Fruit fly (Drosophila melanogaster): Measurements from ENCODE around the gene ppk5.
A peak's percentile ranks its signal among the peaks of the same experiment; 100 is the strongest.

Gene ppk5

dm6 chr3L:21534360-21534759 lies at the start of gene ppk5:
TSS of gene ppk5 (plus strand) at chr3L:21534660.
- TF ChIP-seq Deaf1 (tag; optimal IDR thresholded peaks at IDR 0.05) = no peak
- no peak for TF ChIP-seq Nf-YA (GFP tag; IDR thresholded peaks at IDR 0.05)
- TF ChIP-seq CG13296 (GFP tag; optimal IDR thresholded peaks at IDR 0.05) = no peak
- TF ChIP-seq CG42726 (GFP tag; IDR thresholded peaks at IDR 0.05; ENCODE audit: partially characterized antibody) = no peak
- TF ChIP-seq grn (GFP tag; optimal IDR thresholded peaks at IDR 0.05) = no peak
- TF ChIP-seq CG2889 (GFP tag; IDR thresholded peaks at IDR 0.05) = no peak
- TF ChIP-seq CG1647 (GFP tag; optimal IDR thresholded peaks at IDR 0.05) = no peak
- no peak for TF ChIP-seq Oli (tag; optimal IDR thresholded peaks at IDR 0.05)
- no peak for TF ChIP-seq ERR (GFP tag; optimal IDR thresholded peaks at IDR 0.05)
- no peak for TF ChIP-seq mirr (GFP tag; optimal IDR thresholded peaks at IDR 0.05)
- no peak for TF ChIP-seq CG6683 (GFP tag; optimal IDR thresholded peaks at IDR 0.05)
- TF ChIP-seq CG14710 (tag; optimal IDR thresholded peaks at IDR 0.05) = no peak
- TF ChIP-seq CG9797 (GFP tag; optimal IDR thresholded peaks at IDR 0.05) = no peak

dm6 chr3L:21485371-21485770 lies 49.1 kb upstream of the ppk5 start:
- TF ChIP-seq Ada2b (GFP tag; IDR thresholded peaks at IDR 0.05) (0 out of 2 replicates have a peak, but pooled peaks have one; percentile 17), CG6791 (GFP tag; IDR thresholded peaks at IDR 0.05; ENCODE audit: partially characterized antibody) (0 out of 3 replicates have a peak, but pooled peaks have one; percentile 11), Drgx (GFP tag; IDR thresholded peaks at IDR 0.05) (0 out of 2 replicates have a peak, but pooled peaks have one; percentile 23), row (GFP tag; IDR thresholded peaks at IDR 0.05) (peak; percentile 33; the same call in 1 of the 3 replicates)

- TF ChIP-seq kay (GFP tag; optimal IDR thresholded peaks at IDR 0.05) = no peak
- TF ChIP-seq Neu2 (GFP tag; optimal IDR thresholded peaks at IDR 0.05; ENCODE audit: borderline replicate concordance) = peak; percentile 9
Observed at dm6 chr3L:21490486-21490885, 44.0 kb upstream of the ppk5 start, which contains the start of gene Neu2. TSS of gene Neu2 (minus strand) at chr3L:21490586.

- peak; percentile 27; the same call in 1 of the 3 replicates for TF ChIP-seq gce (GFP tag; IDR thresholded peaks at IDR 0.05)
- TF ChIP-seq YL-1 (GFP tag; optimal IDR thresholded peaks at IDR 0.05) = peak; percentile 33
- TF ChIP-seq Dp (GFP tag; optimal IDR thresholded peaks at IDR 0.05) = peak; percentile 42
- peak; percentile 14 for TF ChIP-seq CG17829 (tag; optimal IDR thresholded peaks at IDR 0.05)
- TF ChIP-seq CG13287 (GFP tag; IDR thresholded peaks at IDR 0.05; ENCODE audit: partially characterized antibody) = peak; percentile 26; the same call in 1 of the 2 replicates
- TF ChIP-seq Scr (GFP tag; IDR thresholded peaks at IDR 0.05; ENCODE audit: partially characterized antibody) = 0 out of 2 replicates have a peak, but pooled peaks have one; percentile 12
- TF ChIP-seq CG10267 (tag; optimal IDR thresholded peaks at IDR 0.05) = peak; percentile 8
- peak; percentile 35 for TF ChIP-seq pzg (GFP tag; optimal IDR thresholded peaks at IDR 0.05)
- TF ChIP-seq CG14441 (GFP tag; IDR thresholded peaks at IDR 0.05) = no peak
- TF ChIP-seq CG14710 (tag; optimal IDR thresholded peaks at IDR 0.05) = peak; percentile 9
- TF ChIP-seq CG4617 (GFP tag; optimal IDR thresholded peaks at IDR 0.05; ENCODE audit: borderline replicate concordance) = peak; percentile 64
- TF ChIP-seq CG8089 (GFP tag; optimal IDR thresholded peaks at IDR 0.05) = no peak
- no peak for TF ChIP-seq CG3838 (GFP tag; optimal IDR thresholded peaks at IDR 0.05)
- peak; percentile 45; the same call in 1 of the 2 replicates for TF ChIP-seq MBD-R2 (GFP tag; IDR thresholded peaks at IDR 0.05)
- TF ChIP-seq MESR4 (GFP tag; optimal IDR thresholded peaks at IDR 0.05) = peak; percentile 55
- TF ChIP-seq CG8290 (GFP tag; optimal IDR thresholded peaks at IDR 0.05) = peak; percentile 13
- TF ChIP-seq CG8290 (tag; optimal IDR thresholded peaks at IDR 0.05) = no peak
- no peak for TF ChIP-seq Sox100B (GFP tag; optimal IDR thresholded peaks at IDR 0.05)
- TF ChIP-seq eve (GFP tag; optimal IDR thresholded peaks at IDR 0.05) = no peak
- TF ChIP-seq CG31388 (GFP tag; optimal IDR thresholded peaks at IDR 0.05) = no peak
- peak; percentile 7 for TF ChIP-seq BEAF-32 (GFP tag; optimal IDR thresholded peaks at IDR 0.05)
- peak; percentile 67 for TF ChIP-seq gfzf (GFP tag; optimal IDR thresholded peaks at IDR 0.05)
- TF ChIP-seq trem (tag; optimal IDR thresholded peaks at IDR 0.05) = peak; percentile 47
- TF ChIP-seq phol (tag; optimal IDR thresholded peaks at IDR 0.05) = peak; percentile 9
- TF ChIP-seq Ptx1 (GFP tag; IDR thresholded peaks at IDR 0.05) = no peak
- peak; percentile 33 for TF ChIP-seq nerfin-1 (tag; optimal IDR thresholded peaks at IDR 0.05)
- TF ChIP-seq dm (GFP tag; optimal IDR thresholded peaks at IDR 0.05) = peak; percentile 38
Observed at dm6 chr3L:21492723-21493316, 41.6 kb upstream of the ppk5 start, which contains the start of the genes CG7202 and CG7519. TSS of gene CG7202 (minus strand) at chr3L:21492773. TSS of gene CG7519 (plus strand) at chr3L:21493083.

All from whole organism, embryonic.